Worm (Caenorhabditis elegans) whole organism, mixed stage, embryonic: ENCODE results near the gene srj-37.

Experiments used
- blmp-1 ChIP-seq: fragments of 150-350 bp; optimal IDR thresholded peaks from 2 replicates; lab custom pipeline; 2014; ENCODE audit warnings: missing biosample characterization, missing genetic modification characterization
- ceh-83 ChIP-seq: fragments of 200-800 bp; sonication (Bioruptor generic); optimal IDR thresholded peaks from 2 replicates; lab custom pipeline; 2018; ENCODE audit warnings: mild to moderate bottlenecking, missing genetic modification characterization, missing compliant biosample characterization
- elt-3 ChIP-seq: fragments of 150-350 bp; optimal IDR thresholded peaks from 2 replicates; lab custom pipeline; 2014; ENCODE audit warnings: missing biosample characterization, missing genetic modification characterization
- lin-13 ChIP-seq: fragments of 150-350 bp; optimal IDR thresholded peaks from 2 replicates; lab custom pipeline; 2014; ENCODE audit warnings: missing biosample characterization, missing genetic modification characterization
- nhr-12 ChIP-seq: fragments of 150-350 bp; optimal IDR thresholded peaks from 2 replicates; lab custom pipeline; 2014; ENCODE audit warnings: missing biosample characterization, missing genetic modification characterization
- nhr-76 ChIP-seq: sonication (generic microtip); optimal IDR thresholded peaks from 2 replicates; lab custom pipeline; 2017; ENCODE audit warnings: missing biosample characterization, missing genetic modification characterization
- pha-4 ChIP-seq: fragments of 150-350 bp; optimal IDR thresholded peaks from 2 replicates; lab custom pipeline; 2018; ENCODE audit warnings: missing biosample characterization, missing genetic modification reagents, missing genetic modification characterization
- snpc-4 ChIP-seq: fragments of 150-350 bp; optimal IDR thresholded peaks from 2 replicates; lab custom pipeline; 2014; ENCODE audit warnings: missing biosample characterization, missing genetic modification characterization
- sptf-1 ChIP-seq: sonication (generic microtip); optimal IDR thresholded peaks from 2 replicates; lab custom pipeline; 2017; ENCODE audit warnings: mild to moderate bottlenecking, missing genetic modification characterization, moderate library complexity, missing compliant biosample characterization
- unc-39 ChIP-seq: fragments of 150-350 bp; optimal IDR thresholded peaks from 2 replicates; lab custom pipeline; 2014; ENCODE audit warnings: missing biosample characterization, missing genetic modification characterization
- unc-62 ChIP-seq: fragments of 150-350 bp; optimal IDR thresholded peaks from 2 replicates; lab custom pipeline; 2014; ENCODE audit warnings: missing biosample characterization, missing genetic modification reagents, missing genetic modification characterization
- ztf-11 ChIP-seq: fragments of 150-350 bp; optimal IDR thresholded peaks from 2 replicates; lab custom pipeline; 2014; ENCODE audit warnings: missing biosample characterization, missing genetic modification characterization

- TF ChIP-seq snpc-4 (tag; lab: Kevin White, UChicago) = no peak
- TF ChIP-seq nhr-76 (tag; lab: Kevin White, UChicago) = no peak
- no peak for TF ChIP-seq lin-13 (tag; lab: Kevin White, UChicago)
- TF ChIP-seq unc-62 (GFP tag; lab: Kevin White, UChicago) = no peak
- no peak for TF ChIP-seq unc-39 (tag; lab: Kevin White, UChicago)
- TF ChIP-seq ztf-11 (tag; lab: Kevin White, UChicago) = no peak
- TF ChIP-seq ceh-83 = no peak
- TF ChIP-seq pha-4 (tag; lab: Kevin White, UChicago) = no peak
- no peak for TF ChIP-seq elt-3 (tag; lab: Kevin White, UChicago)
- TF ChIP-seq blmp-1 (tag; lab: Kevin White, UChicago) = no peak
- TF ChIP-seq sptf-1 = no peak
- TF ChIP-seq nhr-12 = no peak
Observed at ce11 chrV:676090-676489, 37.7 kb downstream of the srj-37 start.
